Comparison of ENCODE assay signal across 1 fruit fly cellular context in genomic region chr3L:19932917-19933316, dm6.
TF ChIP-seq lines count a peak whose summit lies in the region.

No protein-coding gene starts in this region.

TF ChIP-seq in whole organism, embryonic, 481 proteins besides CTCF, POLR2A, EP300 and RAD21 (continued from another document and continues in another):
- TF ChIP-seq pum (GFP tag; optimal IDR thresholded peaks at IDR 0.05; lab: Kevin White, UChicago) (no peak), NC2α (GFP tag; optimal IDR thresholded peaks at IDR 0.05; lab: Kevin White, UChicago) (no peak), CG11085 (GFP tag; IDR thresholded peaks at IDR 0.05; lab: Robert Waterston, UW) (no peak), grn (GFP tag; optimal IDR thresholded peaks at IDR 0.05; lab: Kevin White, UChicago) (peak; percentile 40), Spps (tag; optimal IDR thresholded peaks at IDR 0.05; lab: Kevin White, UChicago) (no peak), CG3281 (GFP tag; optimal IDR thresholded peaks at IDR 0.05; lab: Kevin White, UChicago) (peak; percentile 55), CG4617 (GFP tag; optimal IDR thresholded peaks at IDR 0.05; lab: Kevin White, UChicago; ENCODE audit: borderline replicate concordance) (no peak), CG9215 (GFP tag; IDR thresholded peaks at IDR 0.05; lab: Robert Waterston, UW) (no peak), Six4 (GFP tag; optimal IDR thresholded peaks at IDR 0.05; lab: Kevin White, UChicago) (no peak), CG4282 (GFP tag; optimal IDR thresholded peaks at IDR 0.05; lab: Kevin White, UChicago) (no peak), cato (GFP tag; optimal IDR thresholded peaks at IDR 0.05; lab: Kevin White, UChicago; ENCODE audit: borderline replicate concordance) (no peak), Gug (GFP tag; IDR thresholded peaks at IDR 0.05; lab: Robert Waterston, UW) (no peak), nau (GFP tag; optimal IDR thresholded peaks at IDR 0.05; lab: Kevin White, UChicago) (peak; percentile 55), peb (GFP tag; IDR thresholded peaks at IDR 0.05; lab: Robert Waterston, UW) (no peak), hth (optimal IDR thresholded peaks at IDR 0.05; lab: Kevin White, UChicago) (no peak), dati (GFP tag; IDR thresholded peaks at IDR 0.05; lab: Robert Waterston, UW) (no peak), CG10959 (GFP tag; IDR thresholded peaks at IDR 0.05; lab: Robert Waterston, UW) (no peak), ac (GFP tag; optimal IDR thresholded peaks at IDR 0.05; lab: Kevin White, UChicago) (no peak), en (GFP tag; optimal IDR thresholded peaks at IDR 0.05; lab: Kevin White, UChicago) (no peak), CG2199 (GFP tag; IDR thresholded peaks at IDR 0.05; lab: Robert Waterston, UW) (peak; percentile 53; the same call in 1 of the 3 replicates), CG11723 (GFP tag; optimal IDR thresholded peaks at IDR 0.05; lab: Kevin White, UChicago) (peak; percentile 25), CG6813 (GFP tag; optimal IDR thresholded peaks at IDR 0.05; lab: Kevin White, UChicago) (peak; percentile 56), CG9876 (GFP tag; optimal IDR thresholded peaks at IDR 0.05; lab: Kevin White, UChicago) (no peak), nerfin-1 (tag; optimal IDR thresholded peaks at IDR 0.05; lab: Kevin White, UChicago) (peak; percentile 27), CG42726 (GFP tag; IDR thresholded peaks at IDR 0.05; lab: Robert Waterston, UW; ENCODE audit: partially characterized antibody) (no peak), ab (GFP tag; optimal IDR thresholded peaks at IDR 0.05; lab: Kevin White, UChicago) (no peak), p53 (GFP tag; optimal IDR thresholded peaks at IDR 0.05; lab: Kevin White, UChicago) (no peak), CG1792 (GFP tag; optimal IDR thresholded peaks at IDR 0.05; lab: Kevin White, UChicago) (no peak), sima (GFP tag; optimal IDR thresholded peaks at IDR 0.05; lab: Kevin White, UChicago) (no peak), pfk (GFP tag; optimal IDR thresholded peaks at IDR 0.05; lab: Kevin White, UChicago) (no peak), luna (GFP tag; optimal IDR thresholded peaks at IDR 0.05; lab: Kevin White, UChicago) (peak; percentile 31), Fer3 (tag; optimal IDR thresholded peaks at IDR 0.05; lab: Kevin White, UChicago) (peak; percentile 19), CG13624 (GFP tag; optimal IDR thresholded peaks at IDR 0.05; lab: Kevin White, UChicago) (no peak), nerfin-2 (GFP tag; IDR thresholded peaks at IDR 0.05; lab: Robert Waterston, UW; ENCODE audit: partially characterized antibody) (no peak), CG10321 (GFP tag; IDR thresholded peaks at IDR 0.05; lab: Robert Waterston, UW) (no peak), yki (optimal IDR thresholded peaks at IDR 0.05; lab: Kevin White, UChicago) (no peak), prd (optimal IDR thresholded peaks at IDR 0.05; lab: Kevin White, UChicago) (no peak), prd (GFP tag; IDR thresholded peaks at IDR 0.05; lab: Robert Waterston, UW) (no peak), cad (GFP tag; optimal IDR thresholded peaks at IDR 0.05; lab: Kevin White, UChicago) (no peak), CG3407 (GFP tag; optimal IDR thresholded peaks at IDR 0.05; lab: Kevin White, UChicago) (no peak), CG2116 (GFP tag; optimal IDR thresholded peaks at IDR 0.05; lab: Kevin White, UChicago) (no peak), vvl (GFP tag; IDR thresholded peaks at IDR 0.05; lab: Robert Waterston, UW) (peak; percentile 75), knrl (GFP tag; IDR thresholded peaks at IDR 0.05; lab: Robert Waterston, UW; ENCODE audit: partially characterized antibody) (no peak), CG15479 (GFP tag; optimal IDR thresholded peaks at IDR 0.05; lab: Kevin White, UChicago) (no peak), CG18476 (GFP tag; optimal IDR thresholded peaks at IDR 0.05; lab: Kevin White, UChicago) (no peak), E2f1 (GFP tag; IDR thresholded peaks at IDR 0.05; lab: Robert Waterston, UW) (no peak), CG18262 (tag; optimal IDR thresholded peaks at IDR 0.05; lab: Kevin White, UChicago) (no peak), Mes4 (GFP tag; optimal IDR thresholded peaks at IDR 0.05; lab: Kevin White, UChicago) (no peak), Ets65A (GFP tag; lab: Kevin White, UChicago) (no peak), Mad (GFP tag; optimal IDR thresholded peaks at IDR 0.05; lab: Kevin White, UChicago) (no peak), seq (GFP tag; IDR thresholded peaks at IDR 0.05; lab: Robert Waterston, UW) (peak; percentile 43; the same call in 1 of the 2 replicates), crp (GFP tag; optimal IDR thresholded peaks at IDR 0.05; lab: Kevin White, UChicago) (no peak), CG14860 (GFP tag; IDR thresholded peaks at IDR 0.05; lab: Robert Waterston, UW; ENCODE audit: partially characterized antibody) (no peak), CG17912 (GFP tag; optimal IDR thresholded peaks at IDR 0.05; lab: Kevin White, UChicago) (peak; percentile 69), lmd (GFP tag; IDR thresholded peaks at IDR 0.05; lab: Robert Waterston, UW) (no peak), sc (optimal IDR thresholded peaks at IDR 0.05; lab: Kevin White, UChicago) (no peak), sc (GFP tag; optimal IDR thresholded peaks at IDR 0.05; lab: Kevin White, UChicago) (peak; percentile 4), HHEX (GFP tag; optimal IDR thresholded peaks at IDR 0.05; lab: Kevin White, UChicago) (peak; percentile 52), CG4424 (GFP tag; optimal IDR thresholded peaks at IDR 0.05; lab: Kevin White, UChicago) (peak; percentile 36), E2f2 (GFP tag; IDR thresholded peaks at IDR 0.05; lab: Robert Waterston, UW) (no peak), tin (GFP tag; optimal IDR thresholded peaks at IDR 0.05; lab: Kevin White, UChicago) (no peak), chif (GFP tag; optimal IDR thresholded peaks at IDR 0.05; lab: Kevin White, UChicago) (no peak), NK7.1 (GFP tag; optimal IDR thresholded peaks at IDR 0.05; lab: Kevin White, UChicago) (peak; percentile 2), NfI (GFP tag; optimal IDR thresholded peaks at IDR 0.05; lab: Kevin White, UChicago) (peak; percentile 21), CG1832 (GFP tag; optimal IDR thresholded peaks at IDR 0.05; lab: Kevin White, UChicago) (no peak), CG7745 (tag; optimal IDR thresholded peaks at IDR 0.05; lab: Kevin White, UChicago) (no peak), CG15011 (GFP tag; optimal IDR thresholded peaks at IDR 0.05; lab: Kevin White, UChicago) (no peak), repo (GFP tag; optimal IDR thresholded peaks at IDR 0.05; lab: Kevin White, UChicago) (no peak), her (GFP tag; optimal IDR thresholded peaks at IDR 0.05; lab: Kevin White, UChicago) (peak; percentile 19), Hr39 (optimal IDR thresholded peaks at IDR 0.05; lab: Kevin White, UChicago) (no peak), GATAe (GFP tag; conservative IDR thresholded peaks at IDR 0.05; lab: Robert Waterston, UW) (0 out of 2 replicates have a peak, but pooled peaks have one; percentile 33), Ada2b (GFP tag; IDR thresholded peaks at IDR 0.05; lab: Robert Waterston, UW) (no peak), CG8924 (tag; optimal IDR thresholded peaks at IDR 0.05; lab: Kevin White, UChicago) (no peak), sqz (GFP tag; optimal IDR thresholded peaks at IDR 0.05; lab: Kevin White, UChicago) (no peak), CG15601 (tag; optimal IDR thresholded peaks at IDR 0.05; lab: Kevin White, UChicago) (no peak), CG5180 (GFP tag; optimal IDR thresholded peaks at IDR 0.05; lab: Kevin White, UChicago) (peak; percentile 33), oc (tag; optimal IDR thresholded peaks at IDR 0.05; lab: Kevin White, UChicago) (no peak), onecut (GFP tag; IDR thresholded peaks at IDR 0.05; lab: Robert Waterston, UW) (peak; percentile 41; the same call in 1 of the 2 replicates), nmo (GFP tag; optimal IDR thresholded peaks at IDR 0.05; lab: Kevin White, UChicago) (no peak), pan (optimal IDR thresholded peaks at IDR 0.05; lab: Kevin White, UChicago) (no peak), pan (GFP tag; optimal IDR thresholded peaks at IDR 0.05 in 1 of 2, IDR thresholded peaks at IDR 0.05 in 1 of 2) (peak in 1 of 2 experiments; percentile 36), bab2 (GFP tag; optimal IDR thresholded peaks at IDR 0.05; lab: Kevin White, UChicago) (no peak), CG3847 (GFP tag; IDR thresholded peaks at IDR 0.05; lab: Robert Waterston, UW) (no peak), Max (GFP tag; optimal IDR thresholded peaks at IDR 0.05; lab: Kevin White, UChicago) (no peak), tap (tag; optimal IDR thresholded peaks at IDR 0.05; lab: Kevin White, UChicago) (no peak), CG16815 (GFP tag; optimal IDR thresholded peaks at IDR 0.05; lab: Kevin White, UChicago) (no peak), CG13894 (tag; optimal IDR thresholded peaks at IDR 0.05; lab: Kevin White, UChicago) (no peak), CG17385 (GFP tag; optimal IDR thresholded peaks at IDR 0.05; lab: Kevin White, UChicago) (peak; percentile 53), CkIIα-i1 (GFP tag; IDR thresholded peaks at IDR 0.05; lab: Robert Waterston, UW) (no peak), CG17802 (tag; optimal IDR thresholded peaks at IDR 0.05; lab: Kevin White, UChicago) (no peak), wdn (GFP tag; IDR thresholded peaks at IDR 0.05; lab: Robert Waterston, UW) (no peak), ERR (GFP tag; optimal IDR thresholded peaks at IDR 0.05; lab: Kevin White, UChicago) (no peak), CG15514 (GFP tag; optimal IDR thresholded peaks at IDR 0.05; lab: Kevin White, UChicago) (peak; percentile 48), stc (GFP tag; IDR thresholded peaks at IDR 0.05; lab: Robert Waterston, UW) (peak; percentile 23; the same call in 1 of the 2 replicates), sens (GFP tag; lab: Kevin White, UChicago) (peak; percentile 85), C15 (GFP tag; IDR thresholded peaks at IDR 0.05; lab: Robert Waterston, UW) (no peak), CG7963 (GFP tag; IDR thresholded peaks at IDR 0.05; lab: Robert Waterston, UW; ENCODE audit: partially characterized antibody) (no peak), dmrt11E (tag; optimal IDR thresholded peaks at IDR 0.05; lab: Kevin White, UChicago) (no peak), unc-4 (GFP tag; IDR thresholded peaks at IDR 0.05; lab: Robert Waterston, UW; ENCODE audit: partially characterized antibody) (no peak), CG3726 (GFP tag; IDR thresholded peaks at IDR 0.05; lab: Robert Waterston, UW) (no peak; the same call in 2 of the 3 replicates), CG13123 (GFP tag; optimal IDR thresholded peaks at IDR 0.05; lab: Kevin White, UChicago) (no peak), CG4328 (GFP tag; optimal IDR thresholded peaks at IDR 0.05; lab: Kevin White, UChicago) (no peak), CG6654 (GFP tag; optimal IDR thresholded peaks at IDR 0.05; lab: Kevin White, UChicago) (no peak), wor (GFP tag; IDR thresholded peaks at IDR 0.05; lab: Robert Waterston, UW) (no peak), mirr (GFP tag; optimal IDR thresholded peaks at IDR 0.05; lab: Kevin White, UChicago) (peak; percentile 69), tup (GFP tag; optimal IDR thresholded peaks at IDR 0.05; lab: Kevin White, UChicago) (no peak), vfl (GFP tag; optimal IDR thresholded peaks at IDR 0.05; lab: Kevin White, UChicago) (peak; percentile 21), CG4404 (GFP tag; IDR thresholded peaks at IDR 0.05; lab: Robert Waterston, UW) (no peak), CG17186 (GFP tag; optimal IDR thresholded peaks at IDR 0.05; lab: Kevin White, UChicago) (no peak), CG2889 (GFP tag; IDR thresholded peaks at IDR 0.05; lab: Robert Waterston, UW) (no peak), CG1602 (GFP tag; optimal IDR thresholded peaks at IDR 0.05; lab: Kevin White, UChicago) (no peak), kah (GFP tag; optimal IDR thresholded peaks at IDR 0.05; lab: Kevin White, UChicago) (peak; percentile 29), HmgD (GFP tag; optimal IDR thresholded peaks at IDR 0.05; lab: Kevin White, UChicago) (no peak), tna (GFP tag; IDR thresholded peaks at IDR 0.05; lab: Robert Waterston, UW; ENCODE audit: partially characterized antibody) (no peak), CG2120 (GFP tag; optimal IDR thresholded peaks at IDR 0.05; lab: Kevin White, UChicago) (peak; percentile 64), Elba2 (GFP tag; optimal IDR thresholded peaks at IDR 0.05; lab: Kevin White, UChicago) (no peak), Asciz (GFP tag; optimal IDR thresholded peaks at IDR 0.05; lab: Kevin White, UChicago) (peak; percentile 56), NFAT (GFP tag; IDR thresholded peaks at IDR 0.05; lab: Robert Waterston, UW) (no peak), Bgb (GFP tag; IDR thresholded peaks at IDR 0.05; lab: Robert Waterston, UW; ENCODE audit: partially characterized antibody) (no peak), zfh2 (GFP tag; optimal IDR thresholded peaks at IDR 0.05; lab: Kevin White, UChicago) (no peak), grau (tag; optimal IDR thresholded peaks at IDR 0.05; lab: Kevin White, UChicago) (peak; percentile 23), twi (tag; optimal IDR thresholded peaks at IDR 0.05; lab: Kevin White, UChicago) (no peak), CG9727 (GFP tag; optimal IDR thresholded peaks at IDR 0.05; lab: Kevin White, UChicago) (no peak), Dll (GFP tag; IDR thresholded peaks at IDR 0.05; lab: Robert Waterston, UW; ENCODE audit: partially characterized antibody) (no peak), CG14667 (GFP tag; IDR thresholded peaks at IDR 0.05; lab: Robert Waterston, UW) (no peak), CG33213 (GFP tag; optimal IDR thresholded peaks at IDR 0.05; lab: Kevin White, UChicago) (no peak), pnt (GFP tag; optimal IDR thresholded peaks at IDR 0.05; lab: Kevin White, UChicago) (no peak), ken (GFP tag; IDR thresholded peaks at IDR 0.05; lab: Robert Waterston, UW) (no peak), crol (GFP tag; IDR thresholded peaks at IDR 0.05; lab: Robert Waterston, UW) (no peak), aop (GFP tag; IDR thresholded peaks at IDR 0.05; lab: Robert Waterston, UW) (no peak), jing (GFP tag; optimal IDR thresholded peaks at IDR 0.05; lab: Kevin White, UChicago) (no peak), D (optimal IDR thresholded peaks at IDR 0.05; lab: Kevin White, UChicago) (no peak), D (GFP tag; optimal IDR thresholded peaks at IDR 0.05; lab: Kevin White, UChicago) (no peak), ftz-f1 (GFP tag; optimal IDR thresholded peaks at IDR 0.05; lab: Kevin White, UChicago) (no peak), Nf-YA (GFP tag; IDR thresholded peaks at IDR 0.05; lab: Robert Waterston, UW) (peak; percentile 49; the same call in 1 of the 2 replicates), CG7556 (GFP tag; optimal IDR thresholded peaks at IDR 0.05; lab: Kevin White, UChicago) (peak; percentile 22), Aef1 (GFP tag; IDR thresholded peaks at IDR 0.05; lab: Robert Waterston, UW) (no peak), CG15696 (tag; optimal IDR thresholded peaks at IDR 0.05; lab: Kevin White, UChicago) (no peak)
